Worm (Caenorhabditis elegans) whole organism, mixed stage, embryonic: ENCODE measurements around the gene fpn-1.2.
A peak's percentile ranks its signal among the peaks of the same experiment; 100 is the strongest.

Experiments
- bed-3 ChIP-seq: fragments of 200-800 bp; sonication (Bioruptor generic); optimal IDR thresholded peaks from 3 replicates; lab custom pipeline; 2018; ENCODE audit warnings: mild to moderate bottlenecking, missing genetic modification characterization, moderate library complexity, missing compliant biosample characterization
- blmp-1 ChIP-seq: fragments of 150-350 bp; optimal IDR thresholded peaks from 2 replicates; lab custom pipeline; 2014; ENCODE audit warnings: missing biosample characterization, missing genetic modification characterization
- ceh-39 ChIP-seq: fragments of 150-350 bp; optimal IDR thresholded peaks from 2 replicates; lab custom pipeline; 2014; ENCODE audit warnings: missing biosample characterization, missing genetic modification characterization
- ceh-43 ChIP-seq: fragments of 200-800 bp; sonication (Bioruptor generic); optimal IDR thresholded peaks from 2 replicates; lab custom pipeline; 2018; ENCODE audit warnings: mild to moderate bottlenecking, missing genetic modification characterization, moderate library complexity, missing compliant biosample characterization
- ces-1 ChIP-seq: fragments of 150-350 bp; optimal IDR thresholded peaks from 2 replicates; lab custom pipeline; 2014; ENCODE audit warnings: missing biosample characterization, missing genetic modification reagents, missing genetic modification characterization
- cnd-1 ChIP-seq: fragments of 200-800 bp; sonication (Bioruptor generic); optimal IDR thresholded peaks from 2 replicates; lab custom pipeline; 2018; ENCODE audit warnings: mild to moderate bottlenecking, missing genetic modification characterization, missing compliant biosample characterization
- drap-1 ChIP-seq: fragments of 200-800 bp; sonication (Bioruptor generic); optimal IDR thresholded peaks from 3 replicates; lab custom pipeline; 2018; ENCODE audit warnings: mild to moderate bottlenecking, missing genetic modification characterization, missing compliant biosample characterization
- elt-3 ChIP-seq: fragments of 150-350 bp; optimal IDR thresholded peaks from 2 replicates; lab custom pipeline; 2014; ENCODE audit warnings: missing biosample characterization, missing genetic modification characterization
- flh-1 ChIP-seq: fragments of 200-800 bp; sonication (Bioruptor generic); optimal IDR thresholded peaks from 2 replicates; lab custom pipeline; 2018; ENCODE audit warnings: mild to moderate bottlenecking, missing genetic modification characterization, moderate library complexity, missing compliant biosample characterization
- ham-2 ChIP-seq: fragments of 200-800 bp; sonication (Bioruptor generic); optimal IDR thresholded peaks from 2 replicates; lab custom pipeline; 2018; ENCODE audit warnings: mild to moderate bottlenecking, missing genetic modification characterization, missing compliant biosample characterization
- hlh-1 ChIP-seq: fragments of 150-350 bp; optimal IDR thresholded peaks from 2 replicates; lab custom pipeline; 2014; ENCODE audit warnings: missing biosample characterization, missing genetic modification reagents, missing genetic modification characterization
- lin-13 ChIP-seq: fragments of 150-350 bp; optimal IDR thresholded peaks from 2 replicates; lab custom pipeline; 2014; ENCODE audit warnings: missing biosample characterization, missing genetic modification characterization
- lsy-2 ChIP-seq: fragments of 150-350 bp; optimal IDR thresholded peaks from 2 replicates; lab custom pipeline; 2014; ENCODE audit warnings: missing biosample characterization, missing genetic modification characterization
- mab-5 ChIP-seq: fragments of 150-350 bp; optimal IDR thresholded peaks from 2 replicates; lab custom pipeline; 2014; ENCODE audit warnings: missing biosample characterization, missing genetic modification characterization
- mep-1 ChIP-seq: fragments of 150-350 bp; optimal IDR thresholded peaks from 2 replicates; lab custom pipeline; 2017; ENCODE audit warnings: missing biosample characterization, missing genetic modification reagents, missing genetic modification characterization, inconsistent platforms
- nhr-12 ChIP-seq: fragments of 150-350 bp; optimal IDR thresholded peaks from 2 replicates; lab custom pipeline; 2014; ENCODE audit warnings: missing biosample characterization, missing genetic modification characterization
- nhr-2 ChIP-seq: fragments of 150-350 bp; optimal IDR thresholded peaks from 2 replicates; lab custom pipeline; 2014; ENCODE audit warnings: missing biosample characterization, missing genetic modification characterization
- nhr-237 ChIP-seq: fragments of 150-350 bp; optimal IDR thresholded peaks from 2 replicates; lab custom pipeline; 2014; ENCODE audit warnings: missing biosample characterization, missing genetic modification characterization
- nhr-28 ChIP-seq: fragments of 150-350 bp; optimal IDR thresholded peaks from 2 replicates; lab custom pipeline; 2014; ENCODE audit warnings: missing biosample characterization, missing genetic modification characterization
- nhr-76 ChIP-seq: sonication (generic microtip); optimal IDR thresholded peaks from 2 replicates; lab custom pipeline; 2017; ENCODE audit warnings: missing biosample characterization, missing genetic modification characterization
- pha-4 ChIP-seq: fragments of 150-350 bp; optimal IDR thresholded peaks from 2 replicates; lab custom pipeline; 2018; ENCODE audit warnings: missing biosample characterization, missing genetic modification reagents, missing genetic modification characterization
- sem-2 ChIP-seq: fragments of 200-800 bp; sonication (Bioruptor generic); optimal IDR thresholded peaks from 2 replicates; lab custom pipeline; 2018; ENCODE audit warnings: mild to moderate bottlenecking, missing genetic modification characterization, missing compliant biosample characterization
- snpc-4 ChIP-seq: fragments of 150-350 bp; optimal IDR thresholded peaks from 2 replicates; lab custom pipeline; 2014; ENCODE audit warnings: missing biosample characterization, missing genetic modification characterization
- sptf-1 ChIP-seq: sonication (generic microtip); optimal IDR thresholded peaks from 2 replicates; lab custom pipeline; 2017; ENCODE audit warnings: mild to moderate bottlenecking, missing genetic modification characterization, moderate library complexity, missing compliant biosample characterization
- tbx-8 ChIP-seq: fragments of 200-800 bp; sonication (Bioruptor generic); optimal IDR thresholded peaks from 2 replicates; lab custom pipeline; 2018; ENCODE audit warnings: mild to moderate bottlenecking, missing genetic modification characterization, moderate library complexity, missing compliant biosample characterization
- unc-120 ChIP-seq: sonication (generic microtip); optimal IDR thresholded peaks from 2 replicates; lab custom pipeline; 2017; ENCODE audit warnings: missing genetic modification characterization, missing compliant biosample characterization; ENCODE audit not compliant: poor library complexity, severe bottlenecking
- unc-62 ChIP-seq: fragments of 150-350 bp; optimal IDR thresholded peaks from 2 replicates; lab custom pipeline; 2014; ENCODE audit warnings: missing biosample characterization, missing genetic modification reagents, missing genetic modification characterization
- zip-8 ChIP-seq: fragments of 150-350 bp; optimal IDR thresholded peaks from 2 replicates; lab custom pipeline; 2014; ENCODE audit warnings: missing biosample characterization, missing genetic modification characterization
- ztf-11 ChIP-seq: fragments of 150-350 bp; optimal IDR thresholded peaks from 2 replicates; lab custom pipeline; 2014; ENCODE audit warnings: missing biosample characterization, missing genetic modification characterization

fpn-1.2 gene

ce11 chrV:1472569-1472968 is 8.1 kb upstream of the fpn-1.2 start:
- TF ChIP-seq nhr-237 (tag; lab: Kevin White, UChicago): no peak
- TF ChIP-seq unc-62 (GFP tag; lab: Kevin White, UChicago): peak; percentile 49
- TF ChIP-seq hlh-1 (tag; lab: Kevin White, UChicago): peak; percentile 10
- peak; percentile 16 for TF ChIP-seq cnd-1 (tag; lab: Kevin White, UChicago)

- TF ChIP-seq nhr-12 (tag; lab: Kevin White, UChicago): no peak
- no peak for TF ChIP-seq unc-62 (GFP tag; lab: Kevin White, UChicago)
- TF ChIP-seq pha-4 (tag; lab: Kevin White, UChicago): no peak
- no peak for TF ChIP-seq sptf-1 (tag; lab: Kevin White, UChicago)
- no peak for TF ChIP-seq ham-2
These were observed 7.5 kb upstream of the fpn-1.2 start for ce11 chrV:1471977-1472376.

- TF ChIP-seq pha-4 (tag; lab: Kevin White, UChicago) (peak; percentile 32), cnd-1 (tag; lab: Kevin White, UChicago) (no peak), mab-5 (tag; lab: Kevin White, UChicago) (no peak), zip-8 (no peak), mep-1 (peak; percentile 64), hlh-1 (tag; lab: Kevin White, UChicago) (peak; percentile 95), ces-1 (peak; percentile 80), unc-120 (tag; lab: Kevin White, UChicago) (peak; percentile 64), nhr-237 (tag; lab: Kevin White, UChicago) (peak; percentile 10), unc-62 (GFP tag; lab: Kevin White, UChicago) (peak; percentile 23), lsy-2 (tag; lab: Kevin White, UChicago) (peak; percentile 47), sem-2 (GFP tag; lab: Kevin White, UChicago) (no peak)
These were observed 6.8 kb upstream of the fpn-1.2 start for ce11 chrV:1471078-1471969.

ce11 chrV:1468905-1469304 is 4.4 kb upstream of the fpn-1.2 start:
- TF ChIP-seq snpc-4 (tag; lab: Kevin White, UChicago) (no peak), hlh-1 (tag; lab: Kevin White, UChicago) (no peak), ces-1 (no peak), nhr-237 (tag; lab: Kevin White, UChicago) (no peak), nhr-76 (tag; lab: Kevin White, UChicago) (no peak), nhr-12 (tag; lab: Kevin White, UChicago) (no peak), sptf-1 (tag; lab: Kevin White, UChicago) (no peak), nhr-2 (tag; lab: Kevin White, UChicago) (no peak), lin-13 (tag; lab: Kevin White, UChicago) (no peak), cnd-1 (tag; lab: Kevin White, UChicago) (no peak), lsy-2 (tag; lab: Kevin White, UChicago) (no peak), blmp-1 (no peak)

ce11 chrV:1467444-1467843 is 2.9 kb upstream of the fpn-1.2 start, which contains the start of gene gid-8:
gid-8 (plus strand) TSS chrV:1467744.
- TF ChIP-seq pha-4 (tag; lab: Kevin White, UChicago): no peak
- TF ChIP-seq blmp-1: no peak
- TF ChIP-seq ceh-39 (tag; lab: Kevin White, UChicago): no peak
- no peak for TF ChIP-seq hlh-1 (tag; lab: Kevin White, UChicago)
- no peak for TF ChIP-seq elt-3
- TF ChIP-seq tbx-8 (GFP tag; lab: Kevin White, UChicago): no peak
- TF ChIP-seq flh-1 (GFP tag; lab: Kevin White, UChicago): no peak
- no peak for TF ChIP-seq bed-3 (GFP tag; lab: Kevin White, UChicago)
- no peak for TF ChIP-seq lin-13 (tag; lab: Kevin White, UChicago)
- TF ChIP-seq drap-1 (GFP tag; lab: Kevin White, UChicago): no peak
- no peak for TF ChIP-seq nhr-2 (tag; lab: Kevin White, UChicago)
- TF ChIP-seq ham-2: no peak
- TF ChIP-seq nhr-12 (tag; lab: Kevin White, UChicago): no peak
- TF ChIP-seq mep-1: no peak
- no peak for TF ChIP-seq mab-5 (tag; lab: Kevin White, UChicago)
- no peak for TF ChIP-seq nhr-28 (tag; lab: Kevin White, UChicago)
- TF ChIP-seq unc-120 (tag; lab: Kevin White, UChicago): no peak
- no peak for TF ChIP-seq ceh-43 (GFP tag; lab: Kevin White, UChicago)
- TF ChIP-seq sem-2 (GFP tag; lab: Kevin White, UChicago): no peak
- no peak for TF ChIP-seq ztf-11 (tag; lab: Kevin White, UChicago)
